Worm (Caenorhabditis elegans) whole organism, dauer: Measurements from ENCODE around the gene K02D10.3.

Source experiments
- unc-62 ChIP-seq: sonication (generic microtip); optimal IDR thresholded peaks from 2 replicates; lab custom pipeline; 2017; ENCODE audit warnings: missing biosample characterization, missing genetic modification reagents, missing genetic modification characterization

K02D10.3 gene

ce11 chrIII:8771851-8772250 lies at the start of gene K02D10.3:
Gene K02D10.3, minus strand, starts transcription at chrIII:8771951.
- TF ChIP-seq unc-62 (GFP tag; lab: Kevin White, UChicago): no peak

- TF ChIP-seq unc-62 (GFP tag; lab: Kevin White, UChicago): no peak
Observed at ce11 chrIII:8818599-8818998, 46.8 kb upstream of the K02D10.3 start, which contains the start of gene pat-2. Gene pat-2, plus strand, starts transcription at chrIII:8818899.

ce11 chrIII:8815699-8816098 lies 43.9 kb upstream of the K02D10.3 start:
- no peak for TF ChIP-seq unc-62 (GFP tag; lab: Kevin White, UChicago)

ce11 chrIII:8811111-8811510 lies 39.4 kb upstream of the K02D10.3 start:
- TF ChIP-seq unc-62 (GFP tag; lab: Kevin White, UChicago): no peak

- TF ChIP-seq unc-62 (GFP tag; lab: Kevin White, UChicago): no peak
Observed at ce11 chrIII:8809245-8809971, 37.7 kb upstream of the K02D10.3 start, which contains the start of gene prx-19. Gene prx-19, minus strand, starts transcription at chrIII:8809295.

- no peak for TF ChIP-seq unc-62 (GFP tag; lab: Kevin White, UChicago)
Observed at ce11 chrIII:8807246-8807645, 35.5 kb upstream of the K02D10.3 start, which contains the start of gene F54F2.7. Gene F54F2.7, minus strand, starts transcription at chrIII:8807346.

- TF ChIP-seq unc-62 (GFP tag; lab: Kevin White, UChicago): no peak
Observed at ce11 chrIII:8805815-8806214, 34.1 kb upstream of the K02D10.3 start.

ce11 chrIII:8801864-8802818 lies 30.4 kb upstream of the K02D10.3 start:
- TF ChIP-seq unc-62 (GFP tag; lab: Kevin White, UChicago): peak; percentile 14

ce11 chrIII:8801352-8801863 lies 29.7 kb upstream of the K02D10.3 start:
- TF ChIP-seq unc-62 (GFP tag; lab: Kevin White, UChicago): no peak

- no peak for TF ChIP-seq unc-62 (GFP tag; lab: Kevin White, UChicago)
Observed at ce11 chrIII:8800796-8801083, 29.0 kb upstream of the K02D10.3 start.

- TF ChIP-seq unc-62 (GFP tag; lab: Kevin White, UChicago): no peak
Observed at ce11 chrIII:8799964-8800795, 28.4 kb upstream of the K02D10.3 start, which contains the start of gene F54F2.6. Gene F54F2.6, minus strand, starts transcription at chrIII:8800701.

ce11 chrIII:8797211-8797733 lies 25.5 kb upstream of the K02D10.3 start:
- no peak for TF ChIP-seq unc-62 (GFP tag; lab: Kevin White, UChicago)

- TF ChIP-seq unc-62 (GFP tag; lab: Kevin White, UChicago): no peak
Observed at ce11 chrIII:8795595-8796141, 23.9 kb upstream of the K02D10.3 start.

ce11 chrIII:8794793-8795192 lies 23.0 kb upstream of the K02D10.3 start:
- TF ChIP-seq unc-62 (GFP tag; lab: Kevin White, UChicago): no peak

- no peak for TF ChIP-seq unc-62 (GFP tag; lab: Kevin White, UChicago)
Observed at ce11 chrIII:8792251-8792650, 20.5 kb upstream of the K02D10.3 start, which contains the start of gene ztf-1. Gene ztf-1, minus strand, starts transcription at chrIII:8792351.
